Worm (Caenorhabditis elegans) whole organism, late embryonic: ENCODE data around the gene acox-1.5.

ENCODE experiments used
- C08G9.2 ChIP-seq: sonication (generic microtip); optimal IDR thresholded peaks from 2 replicates; lab custom pipeline; 2016; ENCODE audit warnings: mild to moderate bottlenecking, missing genetic modification characterization, moderate library complexity, missing compliant biosample characterization
- C38D4.7 ChIP-seq: fragments of 200-800 bp; sonication (Bioruptor generic); optimal IDR thresholded peaks from 2 replicates; lab custom pipeline; 2018; ENCODE audit warnings: mild to moderate bottlenecking, missing genetic modification characterization, moderate library complexity, missing compliant biosample characterization
- F13H6.1 ChIP-seq: sonication (generic microtip); optimal IDR thresholded peaks from 2 replicates; lab custom pipeline; 2016; ENCODE audit warnings: missing genetic modification characterization, missing compliant biosample characterization
- K02D7.2 ChIP-seq: sonication (generic microtip); optimal IDR thresholded peaks from 2 replicates; lab custom pipeline; 2017; ENCODE audit warnings: mild to moderate bottlenecking, missing genetic modification characterization, missing compliant biosample characterization
- T23F11.4 ChIP-seq: fragments of 200-800 bp; sonication (Bioruptor generic); optimal IDR thresholded peaks from 2 replicates; lab custom pipeline; 2018; ENCODE audit warnings: mild to moderate bottlenecking, missing genetic modification characterization, missing compliant biosample characterization
- ceh-14 ChIP-seq: sonication (generic microtip); optimal IDR thresholded peaks from 2 replicates; lab custom pipeline; 2016; ENCODE audit warnings: missing genotype, missing genetic modification characterization, missing compliant biosample characterization
- ceh-22 ChIP-seq: sonication (generic microtip); optimal IDR thresholded peaks from 2 replicates; lab custom pipeline; 2017; ENCODE audit warnings: missing biosample characterization, missing genetic modification characterization
- ceh-24 ChIP-seq: sonication (generic microtip); optimal IDR thresholded peaks from 2 replicates; lab custom pipeline; 2016; ENCODE audit warnings: mild to moderate bottlenecking, missing genetic modification characterization, missing compliant biosample characterization
- ceh-30 ChIP-seq: fragments of 150-350 bp; optimal IDR thresholded peaks from 2 replicates; lab custom pipeline; 2014; ENCODE audit warnings: missing biosample characterization, missing genetic modification characterization
- ceh-31 ChIP-seq: sonication (generic microtip); optimal IDR thresholded peaks from 2 replicates; lab custom pipeline; 2016; ENCODE audit warnings: missing genetic modification characterization, missing compliant biosample characterization
- ceh-48 ChIP-seq: sonication (generic microtip); optimal IDR thresholded peaks from 2 replicates; lab custom pipeline; 2016; ENCODE audit warnings: missing genetic modification characterization, inconsistent platforms, missing compliant biosample characterization
- elt-4 ChIP-seq: sonication (generic microtip); optimal IDR thresholded peaks from 2 replicates; lab custom pipeline; 2016; ENCODE audit warnings: missing genetic modification characterization, missing compliant biosample characterization
- eyg-1 ChIP-seq: sonication (generic microtip); optimal IDR thresholded peaks from 2 replicates; lab custom pipeline; 2016; ENCODE audit warnings: missing genotype, missing genetic modification characterization, missing compliant biosample characterization
- fkh-10 ChIP-seq: fragments of 150-350 bp; optimal IDR thresholded peaks from 2 replicates; lab custom pipeline; 2014; ENCODE audit warnings: missing biosample characterization, missing genetic modification reagents, missing genetic modification characterization
- fkh-6 ChIP-seq: sonication (generic microtip); optimal IDR thresholded peaks from 2 replicates; lab custom pipeline; 2016; ENCODE audit warnings: missing genetic modification characterization, missing compliant biosample characterization
- gmeb-2 ChIP-seq: sonication (generic microtip); optimal IDR thresholded peaks from 2 replicates; lab custom pipeline; 2016; ENCODE audit warnings: missing genetic modification characterization, inconsistent platforms, missing compliant biosample characterization
- hlh-15 ChIP-seq: sonication (generic microtip); optimal IDR thresholded peaks from 2 replicates; lab custom pipeline; 2016; ENCODE audit warnings: missing genetic modification characterization, missing compliant biosample characterization
- hlh-30 ChIP-seq: sonication (generic microtip); optimal IDR thresholded peaks from 2 replicates; lab custom pipeline; 2017; ENCODE audit warnings: antibody characterized with exemption, missing genetic modification characterization, missing compliant biosample characterization; ENCODE audit not compliant: insufficient read depth
- hlh-8 ChIP-seq: sonication (generic microtip); optimal IDR thresholded peaks from 2 replicates; lab custom pipeline; 2016; ENCODE audit warnings: missing genotype, missing genetic modification characterization, missing compliant biosample characterization
- lim-6 ChIP-seq: sonication (generic microtip); optimal IDR thresholded peaks from 2 replicates; lab custom pipeline; 2016; ENCODE audit warnings: missing genetic modification characterization, missing compliant biosample characterization
- lin-11 ChIP-seq: fragments of 200-800 bp; sonication (Bioruptor generic); optimal IDR thresholded peaks from 2 replicates; lab custom pipeline; 2018; ENCODE audit warnings: mild to moderate bottlenecking, missing genetic modification characterization, missing compliant biosample characterization
- madf-2 ChIP-seq: sonication (generic microtip); optimal IDR thresholded peaks from 2 replicates; lab custom pipeline; 2017; ENCODE audit warnings: missing genetic modification characterization, missing compliant biosample characterization
- nfya-1 ChIP-seq: sonication (generic microtip); optimal IDR thresholded peaks from 2 replicates; lab custom pipeline; 2017; ENCODE audit warnings: missing genetic modification characterization, mild to moderate bottlenecking, missing compliant biosample characterization, antibody characterized with exemption, moderate library complexity
- nhr-11 ChIP-seq: fragments of 150-350 bp; optimal IDR thresholded peaks from 2 replicates; lab custom pipeline; 2014; ENCODE audit warnings: missing biosample characterization, missing genetic modification characterization
- nhr-232 ChIP-seq: sonication (generic microtip); optimal IDR thresholded peaks from 2 replicates; lab custom pipeline; 2016; ENCODE audit warnings: missing genetic modification characterization, missing compliant biosample characterization
- ref-2 ChIP-seq: sonication (generic microtip); optimal IDR thresholded peaks from 2 replicates; lab custom pipeline; 2016; ENCODE audit warnings: missing genetic modification characterization, missing compliant biosample characterization
- sdc-2 ChIP-seq: sonication (generic microtip); optimal IDR thresholded peaks from 2 replicates; lab custom pipeline; 2016; ENCODE audit warnings: missing genotype, missing genetic modification characterization, missing compliant biosample characterization
- syd-9 ChIP-seq: sonication (generic microtip); optimal IDR thresholded peaks from 2 replicates; lab custom pipeline; 2016; ENCODE audit warnings: mild to moderate bottlenecking, missing genetic modification characterization, moderate library complexity, missing compliant biosample characterization
- tbx-7 ChIP-seq: sonication (generic microtip); optimal IDR thresholded peaks from 2 replicates; lab custom pipeline; 2016; ENCODE audit warnings: missing genotype, missing genetic modification characterization, missing compliant biosample characterization
- unc-3 ChIP-seq, 2 experiments: fragments of 200-800 bp in 1 of 2; sonication (Bioruptor generic) in 1 of 2; sonication (generic microtip) in 1 of 2; conservative IDR thresholded peaks in 1 of 2; optimal IDR thresholded peaks in 1 of 2; 2 replicates each; pipeline versions ENCODE4 v1.3.6 to Lab custom; 2016 to 2022; ENCODE audit warnings: missing compliant biosample characterization in 2 of 2, missing genetic modification characterization in 2 of 2, missing genetic modification reagents in 1 of 2
- unc-42 ChIP-seq: sonication (generic microtip); optimal IDR thresholded peaks from 2 replicates; lab custom pipeline; 2016; ENCODE audit warnings: missing genotype, missing genetic modification characterization, missing compliant biosample characterization
- unc-55 ChIP-seq: sonication (generic microtip); optimal IDR thresholded peaks from 2 replicates; lab custom pipeline; 2017; ENCODE audit warnings: missing biosample characterization, missing genetic modification reagents, missing genetic modification characterization
- unc-86 ChIP-seq: sonication (generic microtip); optimal IDR thresholded peaks from 2 replicates; lab custom pipeline; 2016; ENCODE audit warnings: missing genetic modification characterization, missing compliant biosample characterization
- zip-5 ChIP-seq: sonication (generic microtip); optimal IDR thresholded peaks from 2 replicates; lab custom pipeline; 2016; ENCODE audit warnings: missing genetic modification characterization, missing compliant biosample characterization

The acox-1.5 gene

DNA sequence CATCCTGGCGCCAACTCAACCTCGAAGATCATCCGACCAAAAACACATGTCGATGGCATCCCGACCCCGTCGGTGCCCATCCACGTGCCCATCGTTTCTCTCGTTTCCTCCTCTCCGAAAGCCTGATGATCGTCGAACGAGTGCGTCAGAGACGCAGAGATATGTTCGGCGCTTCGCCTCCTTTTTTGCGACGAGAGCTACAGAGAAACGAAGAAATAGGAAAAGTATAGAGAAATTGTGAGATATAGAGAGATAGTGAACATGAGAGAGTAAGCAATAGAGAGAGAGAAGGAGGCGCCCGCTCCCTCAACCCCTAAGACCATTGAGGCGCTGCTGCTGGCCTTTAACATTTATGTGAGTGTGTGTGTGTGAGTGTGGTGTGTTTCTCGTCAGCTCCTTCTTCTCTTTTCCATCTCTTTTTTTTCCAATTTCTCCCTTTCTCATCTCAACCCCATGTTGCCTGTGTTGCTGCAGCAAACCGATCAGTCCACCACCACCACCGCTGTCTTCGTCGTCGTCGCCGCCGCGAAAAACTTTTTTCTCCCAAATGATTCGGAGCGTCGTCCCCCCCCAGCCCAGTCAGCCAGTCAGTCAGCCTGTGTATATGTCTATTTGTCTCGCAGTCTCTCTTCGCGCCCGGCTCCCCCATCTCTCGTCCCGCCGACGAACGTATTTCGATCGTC lies 27.2 kb upstream of the acox-1.5 start, which contains the start of gene hlh-11 (continued):
- TF ChIP-seq hlh-15 (tag; lab: Kevin White, UChicago) (no peak), ceh-48 (tag; lab: Kevin White, UChicago) (no peak), C08G9.2 (tag; lab: Kevin White, UChicago) (no peak), unc-3 (GFP tag; conservative IDR thresholded peaks at IDR 0.05; lab: Robert Waterston, UW) (no peak), unc-3 (tag; optimal IDR thresholded peaks at IDR 0.05; lab: Kevin White, UChicago) (no peak), unc-55 (GFP tag; lab: Kevin White, UChicago) (peak; percentile 41), unc-86 (no peak), zip-5 (tag; lab: Kevin White, UChicago) (no peak), K02D7.2 (no peak), elt-4 (tag; lab: Kevin White, UChicago) (no peak), ceh-31 (tag; lab: Kevin White, UChicago) (peak; percentile 62), lim-6 (no peak), gmeb-2 (tag; lab: Kevin White, UChicago) (no peak), ceh-24 (tag; lab: Kevin White, UChicago) (no peak), madf-2 (no peak), eyg-1 (tag; lab: Kevin White, UChicago) (no peak), ceh-14 (tag; lab: Kevin White, UChicago) (peak; percentile 26), nhr-232 (no peak), ceh-22 (no peak)

ce11 chrIII:9617599-9618262 lies 25.7 kb upstream of the acox-1.5 start:
- TF ChIP-seq nfya-1 (tag; lab: Kevin White, UChicago) = peak; percentile 52
- no peak for TF ChIP-seq ceh-14 (tag; lab: Kevin White, UChicago)
- TF ChIP-seq, all 69 proteins: peak for 1

DNA sequence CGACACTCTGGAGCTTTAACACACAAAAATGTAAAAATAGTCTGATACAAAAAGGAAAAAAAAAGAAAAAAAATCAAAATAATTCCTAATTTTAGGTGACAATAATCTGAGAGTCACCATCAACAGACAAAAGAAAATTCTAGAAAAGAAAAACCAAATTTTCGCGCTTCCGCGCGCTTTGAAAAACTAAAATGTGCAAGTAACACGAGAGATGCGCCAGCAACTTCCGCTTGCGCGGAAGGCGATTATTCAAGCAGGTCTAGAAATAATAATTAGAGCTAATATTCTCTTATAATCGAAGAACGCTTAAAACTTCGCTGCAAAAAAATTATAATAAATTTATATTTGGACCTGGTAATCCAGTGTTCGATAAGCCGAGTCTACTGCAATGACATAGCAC lies 24.9 kb upstream of the acox-1.5 start:
- no peak for TF ChIP-seq elt-4 (tag; lab: Kevin White, UChicago)
- no peak for TF ChIP-seq hlh-8 (tag; lab: Kevin White, UChicago)
- no peak for TF ChIP-seq ref-2 (tag; lab: Kevin White, UChicago)
- no peak for TF ChIP-seq ceh-24 (tag; lab: Kevin White, UChicago)
- no peak for TF ChIP-seq lin-11 (tag; lab: Kevin White, UChicago)
- TF ChIP-seq sdc-2 = no peak
- no peak for TF ChIP-seq nhr-11 (tag; lab: Kevin White, UChicago)
- TF ChIP-seq fkh-6 (tag; lab: Kevin White, UChicago) = no peak
- TF ChIP-seq T23F11.4 (GFP tag; lab: Kevin White, UChicago) = no peak
- TF ChIP-seq F13H6.1 (tag; lab: Kevin White, UChicago) = no peak
- TF ChIP-seq gmeb-2 (tag; lab: Kevin White, UChicago) = no peak
- TF ChIP-seq C38D4.7 (GFP tag; lab: Kevin White, UChicago) = no peak
- no peak for TF ChIP-seq syd-9 (tag; lab: Kevin White, UChicago)
- no peak for TF ChIP-seq unc-42 (tag; lab: Kevin White, UChicago)
- no peak for TF ChIP-seq ceh-30 (tag; lab: Kevin White, UChicago)
- no peak for TF ChIP-seq eyg-1 (tag; lab: Kevin White, UChicago)
- TF ChIP-seq hlh-30 = no peak
- TF ChIP-seq K02D7.2 = no peak

- TF ChIP-seq ceh-14 (tag; lab: Kevin White, UChicago) = peak; percentile 39
- peak; percentile 76 for TF ChIP-seq ceh-48 (tag; lab: Kevin White, UChicago)
- TF ChIP-seq unc-55 (GFP tag; lab: Kevin White, UChicago) = peak; percentile 5
- TF ChIP-seq tbx-7 (tag; lab: Kevin White, UChicago) = no peak
- TF ChIP-seq ceh-31 (tag; lab: Kevin White, UChicago) = peak; percentile 37
- no peak for TF ChIP-seq fkh-10 (GFP tag; lab: Kevin White, UChicago)
- peak; percentile 55 for TF ChIP-seq nfya-1 (tag; lab: Kevin White, UChicago)
Observed at ce11 chrIII:9616426-9616825, 24.4 kb upstream of the acox-1.5 start, which contains the start of gene hcp-3. Gene hcp-3, minus strand, starts transcription at chrIII:9616470.
